Fruit fly (Drosophila melanogaster): Measurements from ENCODE around the gene Orc2.
A peak's percentile ranks its signal among the peaks of the same experiment; 100 is the strongest.

Gene Orc2

dm6 chr3R:13916546-13916945, 48.1 kb upstream of the Orc2 start (continued):
- TF ChIP-seq CG34406 (GFP tag; optimal IDR thresholded peaks at IDR 0.05) (peak; percentile 5), dsx (GFP tag; optimal IDR thresholded peaks at IDR 0.05; ENCODE audit: poor library complexity, severe bottlenecking) (peak; percentile 60), CG10631 (GFP tag; optimal IDR thresholded peaks at IDR 0.05) (peak; percentile 28), salr (GFP tag; optimal IDR thresholded peaks at IDR 0.05) (peak; percentile 12 to 24), Eip78C (GFP tag) (peak; percentile 82), CG10669 (GFP tag; optimal IDR thresholded peaks at IDR 0.05) (peak; percentile 60), fkh (GFP tag; optimal IDR thresholded peaks at IDR 0.05) (no peak), CG3032 (tag; optimal IDR thresholded peaks at IDR 0.05) (peak; percentile 71), Gug (GFP tag; IDR thresholded peaks at IDR 0.05) (no peak), CG15336 (GFP tag; IDR thresholded peaks at IDR 0.05) (no peak), acj6 (GFP tag; optimal IDR thresholded peaks at IDR 0.05) (peak; percentile 38), CG7368 (GFP tag; optimal IDR thresholded peaks at IDR 0.05) (no peak), CG11762 (GFP tag; optimal IDR thresholded peaks at IDR 0.05; ENCODE audit: insufficient read depth) (no peak), topi (GFP tag; optimal IDR thresholded peaks at IDR 0.05) (peak; percentile 21), CG6854 (GFP tag; optimal IDR thresholded peaks at IDR 0.05) (no peak), fd85E (GFP tag; optimal IDR thresholded peaks at IDR 0.05) (no peak)

- no peak for TF ChIP-seq achi (GFP tag; optimal IDR thresholded peaks at IDR 0.05)
- TF ChIP-seq svp (GFP tag): peak; percentile 41
- TF ChIP-seq spab (GFP tag; optimal IDR thresholded peaks at IDR 0.05): peak; percentile 9
- peak; percentile 18 for TF ChIP-seq CG32006 (GFP tag; optimal IDR thresholded peaks at IDR 0.05)
- peak; percentile 25 for TF ChIP-seq CG3032 (tag; optimal IDR thresholded peaks at IDR 0.05)
- peak; percentile 23 for TF ChIP-seq CG8632 (GFP tag; optimal IDR thresholded peaks at IDR 0.05)
- no peak for TF ChIP-seq CG4318 (GFP tag; optimal IDR thresholded peaks at IDR 0.05)
- TF ChIP-seq Eip78C (GFP tag): peak; percentile 67
- no peak for TF ChIP-seq salr (GFP tag; optimal IDR thresholded peaks at IDR 0.05)
- TF ChIP-seq Ets96B (tag; optimal IDR thresholded peaks at IDR 0.05): peak; percentile 52
- TF ChIP-seq CG10631 (GFP tag; optimal IDR thresholded peaks at IDR 0.05): peak; percentile 35
- no peak for TF ChIP-seq Blimp-1 (GFP tag; optimal IDR thresholded peaks at IDR 0.05)
- peak; percentile 25 for TF ChIP-seq OdsH (GFP tag; optimal IDR thresholded peaks at IDR 0.05)
Measured at dm6 chr3R:13918045-13918444, 46.6 kb upstream of the Orc2 start.

dm6 chr3R:13921806-13922515, 42.7 kb upstream of the Orc2 start:
- peak; percentile 75 for TF ChIP-seq CG11902 (GFP tag; optimal IDR thresholded peaks at IDR 0.05)
- TF ChIP-seq spab (GFP tag; optimal IDR thresholded peaks at IDR 0.05): peak; percentile 84
- TF ChIP-seq acj6 (GFP tag; optimal IDR thresholded peaks at IDR 0.05): peak; percentile 80
- TF ChIP-seq topi (GFP tag; optimal IDR thresholded peaks at IDR 0.05): peak; percentile 87
- TF ChIP-seq svp (GFP tag): peak; percentile 88
- peak; percentile 89 for TF ChIP-seq Ets96B (tag; optimal IDR thresholded peaks at IDR 0.05)
- TF ChIP-seq OdsH (GFP tag; optimal IDR thresholded peaks at IDR 0.05): peak; percentile 74
- peak; percentile 56 for TF ChIP-seq CG15336 (GFP tag; IDR thresholded peaks at IDR 0.05)
- peak; percentile 17 for TF ChIP-seq Lpt (GFP tag; optimal IDR thresholded peaks at IDR 0.05)
- no peak for TF ChIP-seq dac (GFP tag; optimal IDR thresholded peaks at IDR 0.05)
- peak; percentile 92 for TF ChIP-seq CG3919 (GFP tag; optimal IDR thresholded peaks at IDR 0.05)
- TF ChIP-seq CG6276 (GFP tag; optimal IDR thresholded peaks at IDR 0.05): no peak
- peak; percentile 49 for TF ChIP-seq Sox15 (GFP tag; optimal IDR thresholded peaks at IDR 0.05)
- TF ChIP-seq fd59A (GFP tag; optimal IDR thresholded peaks at IDR 0.05): peak; percentile 72
- TF ChIP-seq esn (GFP tag; optimal IDR thresholded peaks at IDR 0.05): peak; percentile 78
- peak; percentile 45 for TF ChIP-seq CG32006 (GFP tag; optimal IDR thresholded peaks at IDR 0.05)
- peak; percentile 66 for TF ChIP-seq CG1621 (tag; optimal IDR thresholded peaks at IDR 0.05)
- TF ChIP-seq CG8632 (GFP tag; optimal IDR thresholded peaks at IDR 0.05): peak; percentile 66
- TF ChIP-seq CG8119 (GFP tag; IDR thresholded peaks at IDR 0.05): peak; percentile 72
- TF ChIP-seq CG11762 (GFP tag; optimal IDR thresholded peaks at IDR 0.05; ENCODE audit: insufficient read depth): peak; percentile 67
- peak; percentile 78 for TF ChIP-seq CG6854 (GFP tag; optimal IDR thresholded peaks at IDR 0.05)
- TF ChIP-seq achi (GFP tag; optimal IDR thresholded peaks at IDR 0.05): peak; percentile 80
- peak; percentile 77 for TF ChIP-seq CG7368 (GFP tag; optimal IDR thresholded peaks at IDR 0.05)
- peak; percentile 70 for TF ChIP-seq Smox (GFP tag; optimal IDR thresholded peaks at IDR 0.05)
- no peak for TF ChIP-seq Eip93F (GFP tag; optimal IDR thresholded peaks at IDR 0.05)
- peak; percentile 29; the same call in 1 of the 2 replicates for TF ChIP-seq Gug (GFP tag; IDR thresholded peaks at IDR 0.05)
- peak; percentile 40 for TF ChIP-seq CG8319 (GFP tag; optimal IDR thresholded peaks at IDR 0.05)
- peak; percentile 81 for TF ChIP-seq dsx (GFP tag; optimal IDR thresholded peaks at IDR 0.05; ENCODE audit: poor library complexity, severe bottlenecking)
- peak; percentile 58 for TF ChIP-seq lz (GFP tag; optimal IDR thresholded peaks at IDR 0.05)
- peak; percentile 65 for TF ChIP-seq Blimp-1 (GFP tag; optimal IDR thresholded peaks at IDR 0.05)
- TF ChIP-seq CG6163 (GFP tag; IDR thresholded peaks at IDR 0.05): peak; percentile 94
- peak; percentile 41 to 60 for TF ChIP-seq salr (GFP tag; optimal IDR thresholded peaks at IDR 0.05)
- TF ChIP-seq CG6808 (GFP tag; optimal IDR thresholded peaks at IDR 0.05): peak; percentile 89
- peak; percentile 78 for TF ChIP-seq CG9139 (GFP tag; optimal IDR thresholded peaks at IDR 0.05)
- peak; percentile 64 for TF ChIP-seq CG31627 (GFP tag; optimal IDR thresholded peaks at IDR 0.05)

Measured in whole organism, prepupa.